Fruit fly (Drosophila melanogaster) whole organism, embryonic: ENCODE measurements around the gene UbcE2M.

Source experiments
- B-H1 ChIP-seq: fragments of 200-800 bp; sonication (Bioruptor generic); IDR thresholded peaks from 3 replicates; pipeline ENCODE4 v1.3.6; 2022; ENCODE audit warnings: missing biosample characterization, missing genetic modification characterization
- Blimp-1 ChIP-seq: fragments of 200-800 bp; sonication (Bioruptor generic); optimal IDR thresholded peaks from 3 replicates; lab custom pipeline; 2018; ENCODE audit warnings: missing biosample characterization, missing genetic modification characterization, mild to moderate bottlenecking, moderate library complexity, missing genetic modification reagents
- CG10431 ChIP-seq: fragments of 200-800 bp; sonication (Bioruptor generic); optimal IDR thresholded peaks from 3 replicates; lab custom pipeline; 2018; ENCODE audit warnings: missing biosample characterization, mild to moderate bottlenecking, missing genetic modification characterization
- CG10654 ChIP-seq: fragments of 200-800 bp; sonication (Bioruptor generic); optimal IDR thresholded peaks from 2 replicates; lab custom pipeline; 2016; ENCODE audit warnings: missing biosample characterization, missing genetic modification characterization
- CG12942 ChIP-seq: fragments of 200-800 bp; sonication (Bioruptor generic); optimal IDR thresholded peaks from 3 replicates; lab custom pipeline; 2016; ENCODE audit warnings: missing biosample characterization, missing genetic modification characterization
- CG13424 ChIP-seq: fragments of 200-800 bp; sonication (Bioruptor generic); optimal IDR thresholded peaks from 2 replicates; lab custom pipeline; 2019; ENCODE audit warnings: missing biosample characterization, mild to moderate bottlenecking, missing genetic modification characterization, moderate library complexity
- CG16813 ChIP-seq: fragments of 200-800 bp; sonication (Bioruptor generic); IDR thresholded peaks from 3 replicates; pipeline ENCODE4 v1.3.6; 2022; ENCODE audit warnings: missing biosample characterization, missing genetic modification characterization; ENCODE audit not compliant: partially characterized antibody
- CG18476 ChIP-seq: fragments of 200-800 bp; sonication (Bioruptor generic); optimal IDR thresholded peaks from 2 replicates; lab custom pipeline; 2016; ENCODE audit warnings: missing biosample characterization, mild to moderate bottlenecking, missing genetic modification characterization
- CG18599 ChIP-seq: fragments of 200-800 bp; sonication (Bioruptor generic); optimal IDR thresholded peaks from 3 replicates; lab custom pipeline; 2017; ENCODE audit warnings: missing biosample characterization, missing genetic modification characterization, mild to moderate bottlenecking, moderate library complexity, missing genetic modification reagents
- CG30403 ChIP-seq: fragments of 200-800 bp; sonication (Bioruptor generic); optimal IDR thresholded peaks from 3 replicates; lab custom pipeline; 2016; ENCODE audit warnings: missing biosample characterization, missing genetic modification characterization
- CG32532 ChIP-seq: fragments of 200-800 bp; sonication (Bioruptor generic); IDR thresholded peaks from 2 replicates; pipeline ENCODE4 v1.3.6; 2022; ENCODE audit warnings: missing biosample characterization, missing genetic modification characterization
- CG33213 ChIP-seq: fragments of 200-800 bp; sonication (Bioruptor generic); optimal IDR thresholded peaks from 3 replicates; lab custom pipeline; 2016; ENCODE audit warnings: missing biosample characterization, missing genetic modification characterization
- CG33557 ChIP-seq: fragments of 200-800 bp; sonication (Bioruptor generic); optimal IDR thresholded peaks from 2 replicates; lab custom pipeline; 2019; ENCODE audit warnings: missing biosample characterization, mild to moderate bottlenecking, missing genetic modification characterization, moderate library complexity
- CG4820 ChIP-seq: fragments of 200-800 bp; sonication (Bioruptor generic); optimal IDR thresholded peaks from 3 replicates; lab custom pipeline; 2016; ENCODE audit warnings: missing biosample characterization, missing genetic modification characterization
- CG5180 ChIP-seq: fragments of 200-800 bp; sonication (Bioruptor generic); optimal IDR thresholded peaks from 3 replicates; lab custom pipeline; 2017; ENCODE audit warnings: missing biosample characterization, missing genetic modification characterization, mild to moderate bottlenecking, moderate library complexity, missing genetic modification reagents
- CG6791 ChIP-seq: fragments of 200-800 bp; sonication (Bioruptor generic); IDR thresholded peaks from 3 replicates; pipeline ENCODE4 v1.3.6; 2022; ENCODE audit warnings: missing biosample characterization, missing genetic modification characterization; ENCODE audit not compliant: partially characterized antibody
- CG6813 ChIP-seq: fragments of 200-800 bp; sonication (Bioruptor generic); optimal IDR thresholded peaks from 2 replicates; lab custom pipeline; 2017; ENCODE audit warnings: missing biosample characterization, missing genetic modification characterization, mild to moderate bottlenecking, moderate library complexity, missing genetic modification reagents
- Chrac-16 ChIP-seq: fragments of 200-800 bp; sonication (Bioruptor generic); optimal IDR thresholded peaks from 3 replicates; lab custom pipeline; 2016; ENCODE audit warnings: missing biosample characterization, missing genetic modification characterization
- D ChIP-seq, 2 experiments: fragments of 200-800 bp in 1 of 2; fragments of >200 bp in 1 of 2; sonication (Bioruptor generic) in 1 of 2; optimal IDR thresholded peaks; 2 replicates in 1 of 2; 3 replicates in 1 of 2; lab custom pipeline; 2017; ENCODE audit warnings: mild to moderate bottlenecking in 1 of 2, missing biosample characterization in 1 of 2, missing genetic modification characterization in 1 of 2, missing genetic modification reagents in 1 of 2
- Deaf1 ChIP-seq: fragments of 200-800 bp; optimal IDR thresholded peaks from 3 replicates; lab custom pipeline; 2019; ENCODE audit warnings: missing biosample characterization, mild to moderate bottlenecking, missing genetic modification characterization, moderate library complexity
- Doc2 ChIP-seq: fragments of 200-800 bp; sonication (Bioruptor generic); IDR thresholded peaks from 2 replicates; pipeline ENCODE4 v1.3.6; 2022; ENCODE audit warnings: missing biosample characterization, missing genetic modification characterization
- E2f2 ChIP-seq: fragments of 200-800 bp; sonication (Bioruptor generic); IDR thresholded peaks from 2 replicates; pipeline ENCODE4 v1.3.6; 2022; ENCODE audit warnings: missing biosample characterization, missing genetic modification characterization
- ERR ChIP-seq: fragments of 200-800 bp; sonication (Bioruptor generic); optimal IDR thresholded peaks from 2 replicates; lab custom pipeline; 2016; ENCODE audit warnings: missing biosample characterization, missing genetic modification characterization
- GATAe ChIP-seq: fragments of 200-800 bp; sonication (Bioruptor generic); conservative IDR thresholded peaks from 2 replicates; pipeline ENCODE4 v1.3.6; 2022; ENCODE audit warnings: missing biosample characterization, missing genetic modification characterization
- Hand ChIP-seq: fragments of 200-800 bp; sonication (Bioruptor generic); optimal IDR thresholded peaks from 2 replicates; lab custom pipeline; 2017; ENCODE audit warnings: mild to moderate bottlenecking, missing biosample characterization, missing genetic modification reagents, missing genetic modification characterization
- Hr78 ChIP-seq, 2 experiments: fragments of 200-800 bp in 1 of 2; fragments of >200 bp in 1 of 2; sonication (Bioruptor generic) in 1 of 2; optimal IDR thresholded peaks; 2 replicates each; lab custom pipeline; 2017 to 2019; ENCODE audit warnings: missing biosample characterization in 2 of 2, missing genetic modification characterization in 2 of 2, mild to moderate bottlenecking in 1 of 2, moderate library complexity in 1 of 2
- Oaz ChIP-seq: fragments of 200-800 bp; sonication (Bioruptor generic); IDR thresholded peaks from 2 replicates; pipeline ENCODE4 v1.3.6; 2022; ENCODE audit warnings: missing biosample characterization, missing genetic modification characterization
- Sox102F ChIP-seq: fragments of 200-800 bp; sonication (Bioruptor generic); optimal IDR thresholded peaks from 2 replicates; lab custom pipeline; 2018; ENCODE audit warnings: missing biosample characterization, mild to moderate bottlenecking, missing genetic modification characterization, moderate library complexity
- Trl ChIP-seq, 3 experiments: fragments of >200 bp in 2 of 3; fragments of 200-800 bp in 1 of 3; sonication (Bioruptor generic) in 1 of 3; optimal IDR thresholded peaks; 2 replicates in 1 of 3; 3 replicates in 2 of 3; lab custom pipeline; 2016 to 2017; ENCODE audit warnings: missing biosample characterization in 1 of 3, missing genetic modification characterization in 1 of 3
- Xrp1 ChIP-seq: fragments of 200-800 bp; sonication (Bioruptor generic); IDR thresholded peaks from 2 replicates; pipeline ENCODE4 v1.3.6; 2022; ENCODE audit warnings: missing biosample characterization, missing genetic modification characterization
- ara ChIP-seq: fragments of 200-800 bp; sonication (Bioruptor generic); IDR thresholded peaks from 2 replicates; pipeline ENCODE4 v1.3.6; 2022; ENCODE audit warnings: missing biosample characterization, missing genetic modification characterization
- bigmax ChIP-seq: fragments of 200-800 bp; sonication (Bioruptor generic); optimal IDR thresholded peaks from 2 replicates; lab custom pipeline; 2018; ENCODE audit warnings: missing biosample characterization, mild to moderate bottlenecking, missing genetic modification characterization
- cato ChIP-seq: fragments of 200-800 bp; sonication (Bioruptor generic); optimal IDR thresholded peaks from 2 replicates; lab custom pipeline; 2016; ENCODE audit warnings: missing biosample characterization, missing genetic modification characterization, borderline replicate concordance
- en ChIP-seq: fragments of 200-800 bp; sonication (Bioruptor generic); optimal IDR thresholded peaks from 2 replicates; lab custom pipeline; 2016; ENCODE audit warnings: missing biosample characterization, missing genetic modification characterization
- esg ChIP-seq: fragments of 200-800 bp; sonication (Bioruptor generic); conservative IDR thresholded peaks from 2 replicates; pipeline ENCODE4 v1.3.6; 2022; ENCODE audit warnings: missing biosample characterization, missing genetic modification characterization
- fd102C ChIP-seq: fragments of 200-800 bp; sonication (Bioruptor generic); optimal IDR thresholded peaks from 2 replicates; lab custom pipeline; 2018; ENCODE audit warnings: missing biosample characterization, mild to moderate bottlenecking, missing genetic modification characterization, moderate library complexity
- fd96Cb ChIP-seq: fragments of 200-800 bp; sonication (Bioruptor generic); optimal IDR thresholded peaks from 2 replicates; lab custom pipeline; 2018; ENCODE audit warnings: missing biosample characterization, mild to moderate bottlenecking, missing genetic modification characterization, moderate library complexity
- gfzf ChIP-seq: fragments of 200-800 bp; sonication (Bioruptor generic); optimal IDR thresholded peaks from 2 replicates; lab custom pipeline; 2016; ENCODE audit warnings: missing biosample characterization, mild to moderate bottlenecking, missing genetic modification characterization, moderate library complexity
- hkb ChIP-seq, 2 experiments: fragments of 200-800 bp in 1 of 2; fragments of >200 bp in 1 of 2; sonication (Bioruptor generic) in 1 of 2; IDR thresholded peaks in 1 of 2; optimal IDR thresholded peaks in 1 of 2; 2 replicates each; pipeline versions ENCODE4 v1.3.6 to Lab custom; 2017 to 2022; ENCODE audit warnings: missing biosample characterization in 1 of 2, missing genetic modification characterization in 1 of 2
- jigr1 ChIP-seq: fragments of 200-800 bp; sonication (Bioruptor generic); IDR thresholded peaks from 3 replicates; pipeline ENCODE4 v1.3.6; 2022; ENCODE audit warnings: missing biosample characterization, missing genetic modification characterization
- lab ChIP-seq: fragments of 200-800 bp; sonication (Bioruptor generic); optimal IDR thresholded peaks from 3 replicates; lab custom pipeline; 2017; ENCODE audit warnings: missing biosample characterization, missing genetic modification characterization, mild to moderate bottlenecking, moderate library complexity, missing genetic modification reagents
- lola ChIP-seq, 3 experiments: fragments of >200 bp in 2 of 3; fragments of 200-800 bp in 1 of 3; sonication (Bioruptor generic) in 1 of 3; optimal IDR thresholded peaks; 2 replicates each; lab custom pipeline; 2017 to 2019; ENCODE audit warnings: missing biosample characterization in 3 of 3, missing genetic modification characterization in 3 of 3, mild to moderate bottlenecking in 1 of 3, moderate library complexity in 1 of 3
- pho ChIP-seq: fragments of 200-800 bp; sonication (Bioruptor generic); optimal IDR thresholded peaks from 2 replicates; lab custom pipeline; 2016; ENCODE audit warnings: missing biosample characterization, missing genetic modification characterization
- psq ChIP-seq: fragments of 200-800 bp; sonication (Bioruptor generic); optimal IDR thresholded peaks from 2 replicates; lab custom pipeline; 2017; ENCODE audit warnings: missing biosample characterization, missing genetic modification characterization
- row ChIP-seq: fragments of 200-800 bp; sonication (Bioruptor generic); IDR thresholded peaks from 3 replicates; pipeline ENCODE4 v1.3.6; 2022; ENCODE audit warnings: missing biosample characterization, missing genetic modification characterization
- stwl ChIP-seq: fragments of 200-800 bp; sonication (Bioruptor generic); optimal IDR thresholded peaks from 3 replicates; lab custom pipeline; 2018; ENCODE audit warnings: missing biosample characterization, mild to moderate bottlenecking, missing genetic modification characterization, moderate library complexity
- sug ChIP-seq: fragments of 200-800 bp; optimal IDR thresholded peaks from 2 replicates; lab custom pipeline; 2019; ENCODE audit warnings: missing biosample characterization, mild to moderate bottlenecking, missing genetic modification characterization, moderate library complexity
- toy ChIP-seq: fragments of 200-800 bp; sonication (Bioruptor generic); IDR thresholded peaks from 2 replicates; pipeline ENCODE4 v1.3.6; 2022; ENCODE audit warnings: missing biosample characterization, missing genetic modification characterization
- unpg ChIP-seq: fragments of 200-800 bp; sonication (Bioruptor generic); optimal IDR thresholded peaks from 3 replicates; lab custom pipeline; 2018; ENCODE audit warnings: missing biosample characterization, mild to moderate bottlenecking, missing genetic modification characterization, moderate library complexity

Gene UbcE2M

DNA sequence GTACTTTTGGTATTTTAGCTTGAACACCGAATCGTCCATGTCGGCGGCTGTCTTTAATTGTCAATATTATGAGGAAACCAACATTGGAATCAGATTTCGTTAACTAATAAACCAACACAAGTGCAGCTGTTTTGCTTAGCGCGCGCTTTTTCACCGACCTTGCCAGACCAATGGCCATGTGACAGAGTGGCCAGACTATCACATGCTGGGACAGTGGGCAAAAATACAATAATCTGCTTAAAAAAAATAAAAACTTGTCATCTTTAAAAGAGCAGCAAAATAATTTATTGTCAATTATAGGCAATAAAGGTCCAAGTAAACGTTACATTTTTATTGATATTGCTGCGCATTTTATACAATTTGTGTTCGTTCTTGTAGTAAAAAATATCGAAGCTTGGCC lies 22.0 kb downstream of the UbcE2M start, which contains the start of gene RecQ4 (continued):
- TF ChIP-seq CG13424 (no peak), hkb (optimal IDR thresholded peaks at IDR 0.05; lab: Kevin White, UChicago) (no peak), hkb (GFP tag; IDR thresholded peaks at IDR 0.05; lab: Robert Waterston, UW) (no peak), lab (no peak), jigr1 (GFP tag; lab: Robert Waterston, UW) (no peak), sug (no peak), ERR (GFP tag; lab: Kevin White, UChicago) (no peak), GATAe (GFP tag; lab: Robert Waterston, UW) (no peak), D (optimal IDR thresholded peaks at IDR 0.05; lab: Kevin White, UChicago) (no peak), D (GFP tag; optimal IDR thresholded peaks at IDR 0.05; lab: Kevin White, UChicago) (no peak), CG10654 (GFP tag; lab: Kevin White, UChicago) (no peak), CG6813 (GFP tag; lab: Kevin White, UChicago) (no peak), CG33213 (GFP tag; lab: Kevin White, UChicago) (no peak), esg (GFP tag; lab: Robert Waterston, UW) (no peak), CG6791 (peak; percentile 37; the same call in 1 of the 3 replicates), Xrp1 (GFP tag; lab: Robert Waterston, UW) (0 out of 2 replicates have a peak, but pooled peaks have one; percentile 15), CG18476 (GFP tag; lab: Kevin White, UChicago) (no peak), cato (GFP tag; lab: Kevin White, UChicago) (no peak), unpg (GFP tag; lab: Kevin White, UChicago) (no peak), gfzf (GFP tag; lab: Kevin White, UChicago) (peak; percentile 44), Sox102F (no peak), en (GFP tag; lab: Kevin White, UChicago) (no peak), ara (GFP tag; lab: Robert Waterston, UW) (no peak), lola (GFP tag; optimal IDR thresholded peaks at IDR 0.05; lab: Kevin White, UChicago) (no peak), CG5180 (GFP tag; lab: Kevin White, UChicago) (no peak), CG10431 (no peak), CG33557 (GFP tag; lab: Kevin White, UChicago) (no peak), CG16813 (peak; percentile 58), B-H1 (GFP tag; lab: Robert Waterston, UW) (no peak), Trl (optimal IDR thresholded peaks at IDR 0.05; lab: Kevin White, UChicago) (no peak), Trl (GFP tag; optimal IDR thresholded peaks at IDR 0.05; lab: Kevin White, UChicago) (no peak), fd102C (GFP tag; lab: Kevin White, UChicago) (no peak), Deaf1 (tag; lab: Kevin White, UChicago) (no peak), bigmax (GFP tag; lab: Kevin White, UChicago) (peak; percentile 54), fd96Cb (no peak), CG18599 (GFP tag; lab: Kevin White, UChicago) (no peak), Doc2 (GFP tag; lab: Robert Waterston, UW) (no peak), CG30403 (GFP tag; lab: Kevin White, UChicago) (peak; percentile 26), toy (no peak), stwl (tag; lab: Kevin White, UChicago) (peak; percentile 77), pho (GFP tag; lab: Kevin White, UChicago) (no peak), E2f2 (peak; percentile 97), CG12942 (GFP tag; lab: Kevin White, UChicago) (no peak), Hr78 (GFP tag; optimal IDR thresholded peaks at IDR 0.05; lab: Kevin White, UChicago) (no peak), Blimp-1 (GFP tag; lab: Kevin White, UChicago) (no peak), CG32532 (GFP tag; lab: Robert Waterston, UW) (no peak), Hand (GFP tag; lab: Kevin White, UChicago) (no peak), psq (no peak), CG4820 (GFP tag; lab: Kevin White, UChicago) (no peak), Oaz (GFP tag; lab: Robert Waterston, UW) (no peak), Chrac-16 (GFP tag; lab: Kevin White, UChicago) (no peak), row (GFP tag; lab: Robert Waterston, UW) (peak; percentile 90)
